Fruit fly (Drosophila melanogaster): ENCODE results near the gene CG18404.

Gene CG18404

DNA sequence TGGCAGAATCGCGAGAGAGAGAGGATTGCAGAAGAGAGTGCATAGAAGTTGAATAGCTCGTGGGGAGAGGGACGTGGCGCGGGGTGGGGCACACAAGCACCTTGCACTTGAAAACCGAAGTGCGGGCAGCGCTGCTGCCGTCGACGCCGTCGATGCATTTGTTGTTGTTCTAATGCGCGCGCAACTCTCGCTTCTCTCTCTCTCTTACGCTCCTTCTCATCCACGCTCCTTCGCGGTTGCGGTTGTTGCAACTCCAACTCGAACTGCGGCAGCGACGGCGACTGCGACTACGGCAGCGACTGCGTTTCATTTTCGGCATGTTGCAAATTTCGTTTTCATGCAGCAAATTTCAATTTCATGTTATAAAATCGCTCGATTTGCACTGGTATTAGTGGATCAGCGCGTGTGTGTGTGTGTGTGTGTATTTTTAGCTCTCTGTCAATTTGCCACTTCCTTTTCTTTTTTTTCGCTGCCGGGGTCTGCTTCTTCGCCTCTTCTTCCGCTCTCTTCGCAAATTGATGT, 19.9 kb downstream of the CG18404 start (continued):
- TF ChIP-seq CG18011 (GFP tag; optimal IDR thresholded peaks at IDR 0.05) (no peak), Hmr (GFP tag; optimal IDR thresholded peaks at IDR 0.05) (no peak), btn (GFP tag; optimal IDR thresholded peaks at IDR 0.05) (no peak), Aef1 (GFP tag; IDR thresholded peaks at IDR 0.05) (no peak), so (GFP tag; IDR thresholded peaks at IDR 0.05) (no peak), NK7.1 (GFP tag; optimal IDR thresholded peaks at IDR 0.05) (no peak), CG6683 (GFP tag; optimal IDR thresholded peaks at IDR 0.05) (no peak), CG15011 (GFP tag; optimal IDR thresholded peaks at IDR 0.05) (no peak), CG9609 (GFP tag; optimal IDR thresholded peaks at IDR 0.05) (no peak), Trl (optimal IDR thresholded peaks at IDR 0.05) (peak; percentile 6 to 72), Trl (GFP tag; optimal IDR thresholded peaks at IDR 0.05) (no peak), Nf-YB (GFP tag; optimal IDR thresholded peaks at IDR 0.05) (peak; percentile 59)

DNA sequence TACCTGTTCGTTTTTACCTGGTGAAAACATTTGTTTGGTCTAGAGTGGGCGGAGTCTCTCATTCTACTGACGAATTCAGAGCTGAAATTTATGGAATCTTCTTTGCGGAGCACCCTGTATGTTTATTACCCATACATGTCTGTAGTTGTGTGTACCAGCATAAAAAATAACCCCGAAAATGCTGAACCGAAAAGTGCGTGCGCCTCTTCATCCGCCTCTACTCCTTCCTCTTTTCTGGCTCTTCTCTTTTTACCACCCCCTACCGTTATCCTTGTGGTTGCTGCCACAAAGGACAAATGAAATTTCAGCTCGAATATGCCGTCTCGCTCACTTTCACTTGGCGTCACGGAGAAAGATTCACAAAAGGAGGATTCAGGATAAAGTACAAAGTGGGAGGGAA, 20.9 kb downstream of the CG18404 start:
- TF ChIP-seq kni (GFP tag; optimal IDR thresholded peaks at IDR 0.05) (no peak), inv (GFP tag; IDR thresholded peaks at IDR 0.05; ENCODE audit: partially characterized antibody) (no peak), br (optimal IDR thresholded peaks at IDR 0.05) (no peak), CG6272 (GFP tag; IDR thresholded peaks at IDR 0.05) (no peak), Jarid2 (GFP tag; optimal IDR thresholded peaks at IDR 0.05) (no peak), CG34224 (GFP tag; IDR thresholded peaks at IDR 0.05; ENCODE audit: partially characterized antibody) (no peak), CG10366 (GFP tag; IDR thresholded peaks at IDR 0.05) (peak; percentile 19; the same call in 1 of the 2 replicates), CG5180 (GFP tag; optimal IDR thresholded peaks at IDR 0.05) (peak; percentile 56), HLH3B (GFP tag; IDR thresholded peaks at IDR 0.05) (no peak), CG2129 (GFP tag; IDR thresholded peaks at IDR 0.05; ENCODE audit: partially characterized antibody) (no peak), stc (GFP tag; IDR thresholded peaks at IDR 0.05) (no peak), prd (optimal IDR thresholded peaks at IDR 0.05) (no peak), prd (GFP tag; IDR thresholded peaks at IDR 0.05) (no peak), nau (GFP tag; optimal IDR thresholded peaks at IDR 0.05) (no peak), CG1832 (GFP tag; optimal IDR thresholded peaks at IDR 0.05) (peak; percentile 36), Vsx1 (GFP tag; optimal IDR thresholded peaks at IDR 0.05) (no peak), shn (GFP tag; optimal IDR thresholded peaks at IDR 0.05) (no peak), ab (GFP tag; optimal IDR thresholded peaks at IDR 0.05) (no peak), cad (GFP tag; optimal IDR thresholded peaks at IDR 0.05) (peak; percentile 90), C15 (GFP tag; IDR thresholded peaks at IDR 0.05) (no peak), Nf-YC (tag; optimal IDR thresholded peaks at IDR 0.05) (peak; percentile 94), Six4 (GFP tag; optimal IDR thresholded peaks at IDR 0.05) (no peak), row (GFP tag; IDR thresholded peaks at IDR 0.05) (peak; percentile 6; the same call in 1 of the 3 replicates), Dip2 (GFP tag; IDR thresholded peaks at IDR 0.05) (no peak), Blimp-1 (GFP tag; optimal IDR thresholded peaks at IDR 0.05) (no peak), gcm (GFP tag; optimal IDR thresholded peaks at IDR 0.05) (peak; percentile 66), CG10209 (GFP tag; optimal IDR thresholded peaks at IDR 0.05) (no peak), ewg (GFP tag; optimal IDR thresholded peaks at IDR 0.05) (peak; percentile 26), CG15514 (GFP tag; optimal IDR thresholded peaks at IDR 0.05) (no peak), Ets97D (GFP tag; optimal IDR thresholded peaks at IDR 0.05) (no peak), Nf-YB (GFP tag; optimal IDR thresholded peaks at IDR 0.05) (peak; percentile 95), NFAT (GFP tag; IDR thresholded peaks at IDR 0.05) (0 out of 2 replicates have a peak, but pooled peaks have one; percentile 21), abd-A (tag; optimal IDR thresholded peaks at IDR 0.05) (peak; percentile 47), Ada2b (GFP tag; IDR thresholded peaks at IDR 0.05) (no peak), ind (GFP tag; optimal IDR thresholded peaks at IDR 0.05) (no peak), cg (GFP tag; optimal IDR thresholded peaks at IDR 0.05) (peak; percentile 52), D (optimal IDR thresholded peaks at IDR 0.05) (peak; percentile 42), D (GFP tag; optimal IDR thresholded peaks at IDR 0.05) (no peak), Dll (GFP tag; IDR thresholded peaks at IDR 0.05; ENCODE audit: partially characterized antibody) (no peak), eyg (GFP tag; optimal IDR thresholded peaks at IDR 0.05) (no peak)

Measured in whole organism, embryonic.